Worm (Caenorhabditis elegans) whole organism, L3 larva: Measurements from ENCODE around the gene sma-5.

Experiments used
- eor-1 ChIP-seq, 2 experiments: fragments of 150-350 bp; optimal IDR thresholded peaks; 2 replicates each; lab custom pipeline; 2014 to 2018; ENCODE audit warnings: missing biosample characterization in 2 of 2, missing genetic modification characterization in 2 of 2
- hmg-11 ChIP-seq: sonication (generic microtip); optimal IDR thresholded peaks from 2 replicates; lab custom pipeline; 2016; ENCODE audit warnings: missing genetic modification characterization, missing compliant biosample characterization
- lin-39 ChIP-seq: fragments of 150-350 bp; optimal IDR thresholded peaks from 2 replicates; lab custom pipeline; 2018; ENCODE audit warnings: missing biosample characterization, missing genetic modification reagents, missing genetic modification characterization

DNA sequence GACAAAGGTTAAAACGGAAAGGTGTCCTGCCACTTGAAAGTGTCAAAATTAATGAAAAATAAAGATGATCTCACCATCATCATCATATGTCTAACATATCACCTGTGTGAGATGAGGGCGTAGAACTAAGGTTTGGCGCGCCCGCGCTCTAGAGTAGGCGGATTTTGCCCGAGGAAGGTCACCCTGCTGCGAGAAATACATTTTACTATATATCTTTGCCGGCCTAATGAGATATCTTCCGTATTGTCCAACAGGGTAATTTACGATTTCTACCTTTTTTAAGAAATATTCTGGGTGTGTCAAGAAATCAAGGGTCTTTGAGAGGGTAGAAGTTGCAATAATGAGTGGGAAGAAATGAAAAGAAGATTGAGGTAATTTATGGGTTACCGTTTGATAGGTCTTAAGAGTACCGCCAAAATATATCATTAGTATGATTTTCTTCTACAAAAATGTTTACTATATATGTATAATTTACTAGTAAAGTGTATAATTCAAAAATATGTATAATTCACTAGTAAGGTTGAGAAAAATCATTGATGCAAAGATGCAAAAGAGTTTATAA lies 2.6 kb upstream of the sma-5 start:
- TF ChIP-seq lin-39 (tag; lab: Kevin White, UChicago) (no peak), hmg-11 (no peak), eor-1 (tag; optimal IDR thresholded peaks at IDR 0.05; lab: Kevin White, UChicago) (no peak)
